In the genomic region with DNA sequence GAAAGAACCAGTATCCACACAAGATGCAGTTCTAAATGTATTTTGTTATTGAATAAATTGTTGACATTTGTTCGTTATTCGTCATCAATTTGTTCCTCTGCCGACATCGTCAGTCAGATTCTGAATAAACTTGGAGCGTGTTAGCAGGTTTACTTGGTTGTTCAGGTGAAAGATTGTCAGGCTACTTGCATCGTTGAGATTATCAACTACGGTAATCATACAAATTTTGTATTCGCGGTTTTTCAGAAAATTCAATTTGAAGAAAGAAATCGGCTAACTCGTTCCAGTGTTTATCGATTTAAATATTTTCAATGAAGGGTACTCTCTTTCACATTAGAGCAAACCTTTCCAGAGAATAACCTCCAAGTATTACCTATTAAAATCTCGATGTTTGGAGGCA, we compare ENCODE assay signal across 1 worm cellular context.
TF ChIP-seq lines count a peak whose summit lies in the region.

TSS of gene R151.2 (plus strand) at position 247 of the 400 bp plus-strand sequence.

TF ChIP-seq in whole organism, young adult, 124 proteins besides CTCF, POLR2A, EP300 and RAD21 (continued from another document):
- no peak for TF ChIP-seq T26A5.8 (tag; optimal IDR thresholded peaks at IDR 0.05; lab: Kevin White, UChicago)
- TF ChIP-seq F22D6.2 (tag; optimal IDR thresholded peaks at IDR 0.05; lab: Kevin White, UChicago): no peak
- no peak for TF ChIP-seq F52B5.7 (tag; optimal IDR thresholded peaks at IDR 0.05; lab: Kevin White, UChicago)
- no peak for TF ChIP-seq ZK185.1 (tag; optimal IDR thresholded peaks at IDR 0.05; lab: Kevin White, UChicago; ENCODE audit: poor library complexity, severe bottlenecking)
- TF ChIP-seq madf-8 (GFP tag; conservative IDR thresholded peaks at IDR 0.05; lab: Robert Waterston, UW): no peak
- 0 out of 2 replicates have a peak, but pooled peaks have one; percentile 26 for TF ChIP-seq Y53G8AR.9 (GFP tag; conservative IDR thresholded peaks at IDR 0.05; lab: Robert Waterston, UW)
- TF ChIP-seq ceh-100 (GFP tag; IDR thresholded peaks at IDR 0.05; lab: Robert Waterston, UW): peak; percentile 24; the same call in 1 of the 2 replicates
- TF ChIP-seq B0336.3 (GFP tag; IDR thresholded peaks at IDR 0.05; lab: Robert Waterston, UW): peak; percentile 54
- TF ChIP-seq F10E7.11 (tag; optimal IDR thresholded peaks at IDR 0.05; lab: Kevin White, UChicago): no peak
- TF ChIP-seq athp-1 (tag; optimal IDR thresholded peaks at IDR 0.05; lab: Kevin White, UChicago): peak; percentile 12
- peak; percentile 37 for TF ChIP-seq snpc-3.4 (tag; optimal IDR thresholded peaks at IDR 0.05; lab: Kevin White, UChicago)
- no peak for TF ChIP-seq bed-1 (GFP tag; IDR thresholded peaks at IDR 0.05; lab: Robert Waterston, UW)
- no peak for TF ChIP-seq ztf-25 (GFP tag; IDR thresholded peaks at IDR 0.05; lab: Robert Waterston, UW)
- TF ChIP-seq hsf-1 (GFP tag; IDR thresholded peaks at IDR 0.05; lab: Robert Waterston, UW): 0 out of 2 replicates have a peak, but pooled peaks have one; percentile 5
- TF ChIP-seq attf-3 (GFP tag; conservative IDR thresholded peaks at IDR 0.05; lab: Robert Waterston, UW): no peak
- no peak for TF ChIP-seq F55B11.4 (tag; optimal IDR thresholded peaks at IDR 0.05; lab: Kevin White, UChicago; ENCODE audit: borderline replicate concordance, insufficient read depth)
- peak; percentile 6 for TF ChIP-seq F57A8.1 (GFP tag; optimal IDR thresholded peaks at IDR 0.05; lab: Kevin White, UChicago)
- TF ChIP-seq egrh-3 (GFP tag; IDR thresholded peaks at IDR 0.05; lab: Robert Waterston, UW): no peak
- TF ChIP-seq lin-54 (GFP tag; optimal IDR thresholded peaks at IDR 0.05; lab: Kevin White, UChicago): peak; percentile 53
- TF ChIP-seq unc-130 (GFP tag; optimal IDR thresholded peaks at IDR 0.05; lab: Kevin White, UChicago): no peak
- no peak for TF ChIP-seq ceh-27 (GFP tag; optimal IDR thresholded peaks at IDR 0.05; lab: Kevin White, UChicago)
- no peak for TF ChIP-seq snpc-1.3 (tag; optimal IDR thresholded peaks at IDR 0.05; lab: Kevin White, UChicago; ENCODE audit: insufficient read depth)
- TF ChIP-seq ztf-28 (GFP tag; IDR thresholded peaks at IDR 0.05; lab: Robert Waterston, UW): no peak
- TF ChIP-seq hrde-1 (tag; optimal IDR thresholded peaks at IDR 0.05; lab: Kevin White, UChicago; ENCODE audit: borderline replicate concordance): peak; percentile 77
- no peak for TF ChIP-seq repo-1 (tag; optimal IDR thresholded peaks at IDR 0.05; lab: Kevin White, UChicago)
- no peak for TF ChIP-seq egl-18 (GFP tag; IDR thresholded peaks at IDR 0.05; lab: Robert Waterston, UW)
- TF ChIP-seq sptf-2 (GFP tag; optimal IDR thresholded peaks at IDR 0.05; lab: Kevin White, UChicago): no peak
- peak; percentile 42 for TF ChIP-seq lsl-1 (GFP tag; optimal IDR thresholded peaks at IDR 0.05; lab: Kevin White, UChicago)
- no peak for TF ChIP-seq hlh-12 (tag; optimal IDR thresholded peaks at IDR 0.05; lab: Kevin White, UChicago)
- no peak for TF ChIP-seq nhr-27 (tag; optimal IDR thresholded peaks at IDR 0.05; lab: Kevin White, UChicago)
- no peak for TF ChIP-seq C17E4.6 (GFP tag; IDR thresholded peaks at IDR 0.05; lab: Robert Waterston, UW)
- TF ChIP-seq lsy-27 (tag; optimal IDR thresholded peaks at IDR 0.05; lab: Kevin White, UChicago; ENCODE audit: borderline replicate concordance, insufficient read depth): no peak
- no peak for TF ChIP-seq nhr-179 (tag; optimal IDR thresholded peaks at IDR 0.05; lab: Kevin White, UChicago)
- TF ChIP-seq tbx-9 (tag; optimal IDR thresholded peaks at IDR 0.05; lab: Kevin White, UChicago; ENCODE audit: borderline replicate concordance): no peak
- no peak for TF ChIP-seq mes-4 (tag; optimal IDR thresholded peaks at IDR 0.05; lab: Kevin White, UChicago)
- TF ChIP-seq K12H6.12 (tag; optimal IDR thresholded peaks at IDR 0.05; lab: Kevin White, UChicago): no peak
- no peak for TF ChIP-seq unc-62 (GFP tag; optimal IDR thresholded peaks at IDR 0.05; lab: Kevin White, UChicago)
- TF ChIP-seq Y67H2A.10 (GFP tag; conservative IDR thresholded peaks at IDR 0.05; lab: Robert Waterston, UW): no peak
- no peak for TF ChIP-seq let-607 (tag; optimal IDR thresholded peaks at IDR 0.05; lab: Kevin White, UChicago)
- TF ChIP-seq mcd-1 (GFP tag; IDR thresholded peaks at IDR 0.05; lab: Robert Waterston, UW): no peak
- TF ChIP-seq K11D2.4 (GFP tag; IDR thresholded peaks at IDR 0.05; lab: Robert Waterston, UW): no peak
- no peak for TF ChIP-seq Y95B8A.8 (GFP tag; IDR thresholded peaks at IDR 0.05; lab: Robert Waterston, UW)
- TF ChIP-seq F49E8.2 (tag; optimal IDR thresholded peaks at IDR 0.05; lab: Kevin White, UChicago; ENCODE audit: insufficient read depth): peak; percentile 57
- TF ChIP-seq ccch-3 (GFP tag; optimal IDR thresholded peaks at IDR 0.05; lab: Kevin White, UChicago): no peak
- TF ChIP-seq hmg-1.2 (GFP tag; IDR thresholded peaks at IDR 0.05; lab: Robert Waterston, UW): peak; percentile 24; the same call in 1 of the 2 replicates
- TF ChIP-seq ets-4 (GFP tag; optimal IDR thresholded peaks at IDR 0.05; lab: Kevin White, UChicago): no peak
- TF ChIP-seq zfh-2 (GFP tag; conservative IDR thresholded peaks at IDR 0.05; lab: Robert Waterston, UW): no peak
- no peak for TF ChIP-seq bed-2 (GFP tag; IDR thresholded peaks at IDR 0.05; lab: Robert Waterston, UW)
- no peak for TF ChIP-seq T07F8.4 (tag; optimal IDR thresholded peaks at IDR 0.05; lab: Kevin White, UChicago)
- no peak for TF ChIP-seq nhr-90 (tag; optimal IDR thresholded peaks at IDR 0.05; lab: Kevin White, UChicago)
- no peak for TF ChIP-seq snpc-1.1 (tag; optimal IDR thresholded peaks at IDR 0.05; lab: Kevin White, UChicago; ENCODE audit: insufficient read depth)
- no peak for TF ChIP-seq lag-1 (GFP tag; IDR thresholded peaks at IDR 0.05; lab: Robert Waterston, UW)
